Worm (Caenorhabditis elegans): Measurements from ENCODE around the gene R11D1.2.

R11D1.2 gene

DNA sequence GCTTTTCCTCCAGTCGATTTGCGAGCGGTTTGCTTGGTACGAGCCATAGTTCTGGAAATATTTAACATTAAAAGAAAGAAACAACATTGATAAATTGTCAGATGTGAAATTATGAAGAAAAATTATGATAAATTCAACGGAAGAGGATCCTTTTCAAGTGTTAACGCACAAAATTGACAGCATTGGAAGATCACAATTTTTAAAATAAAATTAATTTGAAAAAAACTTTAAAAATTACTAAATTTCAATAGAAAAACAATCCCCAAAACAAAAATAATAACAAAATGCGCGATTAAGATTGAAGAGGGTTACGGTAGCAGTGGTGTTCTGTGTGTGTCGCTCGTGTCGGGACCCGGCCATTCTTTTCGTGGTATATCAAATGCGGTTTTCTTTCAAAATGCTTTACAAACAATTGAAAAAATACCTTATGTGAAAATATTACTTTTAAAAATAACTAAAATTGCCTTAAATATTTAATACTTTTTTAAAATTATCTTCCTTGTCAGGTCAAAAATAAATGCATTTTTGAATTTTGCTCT, 48.1 kb upstream of the R11D1.2 start, which contains the start of gene his-74:
Gene his-74, minus strand, starts transcription at position 51 of the 539 bp plus-strand sequence.
- TF ChIP-seq madf-8 (GFP tag; conservative IDR thresholded peaks at IDR 0.05) (peak; percentile 34; the same call in 1 of the 2 replicates), lin-54 (GFP tag; optimal IDR thresholded peaks at IDR 0.05) (peak; percentile 14), C17E4.6 (GFP tag; IDR thresholded peaks at IDR 0.05) (no peak), lsl-1 (GFP tag; optimal IDR thresholded peaks at IDR 0.05) (peak; percentile 88), attf-3 (GFP tag; conservative IDR thresholded peaks at IDR 0.05) (no peak), D2030.7 (GFP tag; IDR thresholded peaks at IDR 0.05) (peak; percentile 51; the same call in 1 of the 2 replicates), T26A5.8 (tag; optimal IDR thresholded peaks at IDR 0.05) (no peak), hmg-1.2 (GFP tag; IDR thresholded peaks at IDR 0.05) (0 out of 2 replicates have a peak, but pooled peaks have one; percentile 9), snpc-3.4 (tag; optimal IDR thresholded peaks at IDR 0.05) (peak; percentile 15), madf-6 (GFP tag; IDR thresholded peaks at IDR 0.05) (peak; percentile 84), F33H1.4 (GFP tag; IDR thresholded peaks at IDR 0.05) (peak; percentile 77), xnd-1 (tag; optimal IDR thresholded peaks at IDR 0.05) (peak; percentile 47), ceh-91 (GFP tag; IDR thresholded peaks at IDR 0.05) (0 out of 2 replicates have a peak, but pooled peaks have one; percentile 26)

- TF ChIP-seq lag-1 (GFP tag; IDR thresholded peaks at IDR 0.05) (no peak), egl-18 (GFP tag; IDR thresholded peaks at IDR 0.05) (no peak), egl-44 (GFP tag; IDR thresholded peaks at IDR 0.05) (no peak), Y67H2A.10 (GFP tag; conservative IDR thresholded peaks at IDR 0.05) (no peak), nhr-27 (tag; optimal IDR thresholded peaks at IDR 0.05) (no peak), ceh-40 (GFP tag; IDR thresholded peaks at IDR 0.05) (no peak), B0336.3 (GFP tag; IDR thresholded peaks at IDR 0.05) (no peak), F22D6.2 (tag; optimal IDR thresholded peaks at IDR 0.05) (no peak), chd-7 (tag; optimal IDR thresholded peaks at IDR 0.05) (no peak), let-607 (tag; optimal IDR thresholded peaks at IDR 0.05) (no peak), ztf-26 (tag; optimal IDR thresholded peaks at IDR 0.05) (no peak), nhr-120 (GFP tag; IDR thresholded peaks at IDR 0.05) (no peak), nhr-80 (tag; optimal IDR thresholded peaks at IDR 0.05) (no peak), F33H1.4 (GFP tag; IDR thresholded peaks at IDR 0.05) (no peak), Y79H2A.3 (GFP tag; conservative IDR thresholded peaks at IDR 0.05) (no peak), cebp-2 (GFP tag; IDR thresholded peaks at IDR 0.05) (no peak), unc-62 (GFP tag; optimal IDR thresholded peaks at IDR 0.05) (no peak)
Observed at ce11 chrV:12661619-12662018, 46.8 kb upstream of the R11D1.2 start, which contains the start of gene W05B10.3. TSS of gene W05B10.3 (minus strand) at chrV:12661719.

ce11 chrV:12663386-12663785, 45.0 kb upstream of the R11D1.2 start:
- TF ChIP-seq ekl-4 (GFP tag; IDR thresholded peaks at IDR 0.05) (no peak), tlf-1 (GFP tag; optimal IDR thresholded peaks at IDR 0.05) (no peak), bed-1 (GFP tag; IDR thresholded peaks at IDR 0.05) (no peak), nhr-27 (tag; optimal IDR thresholded peaks at IDR 0.05) (no peak), cebp-2 (GFP tag; IDR thresholded peaks at IDR 0.05) (no peak), ama-1 (optimal IDR thresholded peaks at IDR 0.05) (no peak), ama-1 (GFP tag; optimal IDR thresholded peaks at IDR 0.05) (no peak), him-1 (tag; optimal IDR thresholded peaks at IDR 0.05) (no peak), die-1 (tag; optimal IDR thresholded peaks at IDR 0.05) (no peak), lin-35 (GFP tag; optimal IDR thresholded peaks at IDR 0.05) (no peak), ZK185.1 (tag; optimal IDR thresholded peaks at IDR 0.05; ENCODE audit: poor library complexity, severe bottlenecking) (no peak), F37B4.10 (GFP tag; IDR thresholded peaks at IDR 0.05) (no peak), xnd-1 (tag; optimal IDR thresholded peaks at IDR 0.05) (no peak), nhr-80 (tag; optimal IDR thresholded peaks at IDR 0.05) (no peak), sdz-38 (tag; optimal IDR thresholded peaks at IDR 0.05) (no peak), attf-6 (GFP tag; IDR thresholded peaks at IDR 0.05) (no peak), lag-1 (GFP tag; IDR thresholded peaks at IDR 0.05) (no peak), B0336.3 (GFP tag; IDR thresholded peaks at IDR 0.05) (no peak), egl-18 (GFP tag; IDR thresholded peaks at IDR 0.05) (no peak)
